Worm (Caenorhabditis elegans): ENCODE data around the gene jbts-14.

jbts-14 gene

ce11 chrX:8709424-8709823 lies 5.3 kb downstream of the jbts-14 start, which contains the start of gene kreg-1:
Gene kreg-1 (plus strand): TSS chrX:8709764.
- TF ChIP-seq ceh-36 (tag; optimal IDR thresholded peaks at IDR 0.05) (no peak), B0310.2 (tag; optimal IDR thresholded peaks at IDR 0.05) (no peak), tbx-11 (GFP tag; IDR thresholded peaks at IDR 0.05) (no peak), scrt-1 (GFP tag; IDR thresholded peaks at IDR 0.05) (no peak), hnd-1 (tag; optimal IDR thresholded peaks at IDR 0.05) (no peak), aly-1 (tag; optimal IDR thresholded peaks at IDR 0.05) (no peak), ama-1 (optimal IDR thresholded peaks at IDR 0.05) (no peak), tbx-37 (GFP tag; conservative IDR thresholded peaks at IDR 0.05) (no peak), pes-1 (GFP tag; IDR thresholded peaks at IDR 0.05) (no peak), tra-4 (tag; optimal IDR thresholded peaks at IDR 0.05) (no peak), sea-1 (GFP tag; conservative IDR thresholded peaks at IDR 0.05) (no peak), F13C5.2 (tag; optimal IDR thresholded peaks at IDR 0.05) (no peak)

- no peak for TF ChIP-seq flt-1 (GFP tag; IDR thresholded peaks at IDR 0.05)
- TF ChIP-seq ceh-13 (GFP tag; optimal IDR thresholded peaks at IDR 0.05), result no peak
- no peak for TF ChIP-seq ama-1 (optimal IDR thresholded peaks at IDR 0.05)
- no peak for TF ChIP-seq aly-1 (tag; optimal IDR thresholded peaks at IDR 0.05)
- TF ChIP-seq sea-1 (GFP tag; conservative IDR thresholded peaks at IDR 0.05), result no peak
- no peak for TF ChIP-seq pes-1 (GFP tag; IDR thresholded peaks at IDR 0.05)
- TF ChIP-seq tbx-11 (GFP tag; IDR thresholded peaks at IDR 0.05), result no peak
- TF ChIP-seq ets-7 (tag; optimal IDR thresholded peaks at IDR 0.05), result no peak
Observed at ce11 chrX:8711141-8711645, 7.1 kb downstream of the jbts-14 start, which contains the start of gene F53A9.1. Gene F53A9.1 (plus strand): TSS chrX:8711595.

ce11 chrX:8712662-8713061 lies 8.6 kb downstream of the jbts-14 start:
- no peak for TF ChIP-seq ceh-13 (GFP tag; optimal IDR thresholded peaks at IDR 0.05)
- TF ChIP-seq scrt-1 (GFP tag; IDR thresholded peaks at IDR 0.05), result no peak
- no peak for TF ChIP-seq pes-1 (GFP tag; IDR thresholded peaks at IDR 0.05)
- TF ChIP-seq F13C5.2 (tag; optimal IDR thresholded peaks at IDR 0.05), result no peak
- TF ChIP-seq hnd-1 (tag; optimal IDR thresholded peaks at IDR 0.05), result no peak
- no peak for TF ChIP-seq tbx-11 (GFP tag; IDR thresholded peaks at IDR 0.05)
- TF ChIP-seq ets-7 (tag; optimal IDR thresholded peaks at IDR 0.05), result no peak
- no peak for TF ChIP-seq ama-1 (optimal IDR thresholded peaks at IDR 0.05)
- no peak for TF ChIP-seq aly-1 (tag; optimal IDR thresholded peaks at IDR 0.05)
- TF ChIP-seq flt-1 (GFP tag; IDR thresholded peaks at IDR 0.05), result no peak
- TF ChIP-seq tra-4 (tag; optimal IDR thresholded peaks at IDR 0.05), result no peak
- no peak for TF ChIP-seq sea-1 (GFP tag; conservative IDR thresholded peaks at IDR 0.05)
- no peak for TF ChIP-seq hmbx-1 (tag; optimal IDR thresholded peaks at IDR 0.05)
- TF ChIP-seq B0310.2 (tag; optimal IDR thresholded peaks at IDR 0.05), result no peak
- TF ChIP-seq ceh-36 (tag; optimal IDR thresholded peaks at IDR 0.05), result no peak
- TF ChIP-seq tbx-37 (GFP tag; conservative IDR thresholded peaks at IDR 0.05), result no peak
- TF ChIP-seq hmg-4 (GFP tag; optimal IDR thresholded peaks at IDR 0.05), result no peak

DNA sequence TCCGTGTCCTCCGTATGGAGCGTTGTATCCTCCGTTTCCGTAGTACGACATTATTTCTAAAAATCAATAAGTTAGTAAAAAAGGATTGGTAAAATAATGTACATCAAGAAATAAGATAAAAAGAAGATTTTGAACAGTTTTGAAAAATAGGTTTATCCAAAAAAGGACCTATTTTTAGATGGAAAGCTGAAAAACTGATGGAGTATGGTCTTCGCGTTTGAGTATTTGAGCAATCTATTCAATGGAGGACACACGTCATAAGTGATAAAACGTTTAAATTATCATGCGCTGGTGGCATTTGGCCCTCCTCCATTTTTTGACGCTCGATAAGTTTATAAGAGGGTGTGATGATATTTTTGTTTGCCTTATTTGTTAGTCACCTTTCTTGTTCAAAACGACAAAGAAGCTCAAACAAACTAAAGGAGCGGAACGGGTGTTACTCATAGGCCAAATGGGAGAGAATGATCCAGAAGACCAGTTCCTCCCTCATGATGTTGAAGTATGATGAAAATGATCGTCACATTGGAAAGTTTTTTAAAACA lies 9.7 kb downstream of the jbts-14 start, which contains the start of gene F53A9.6:
Gene F53A9.6, minus strand, starts transcription at position 51 of the 542 bp plus-strand sequence.
- TF ChIP-seq tbx-11 (GFP tag; IDR thresholded peaks at IDR 0.05) (no peak), tbx-37 (GFP tag; conservative IDR thresholded peaks at IDR 0.05) (no peak), ceh-13 (GFP tag; optimal IDR thresholded peaks at IDR 0.05) (no peak), F13C5.2 (tag; optimal IDR thresholded peaks at IDR 0.05) (no peak), hmbx-1 (tag; optimal IDR thresholded peaks at IDR 0.05) (no peak), scrt-1 (GFP tag; IDR thresholded peaks at IDR 0.05) (no peak), ceh-36 (tag; optimal IDR thresholded peaks at IDR 0.05) (no peak), ama-1 (optimal IDR thresholded peaks at IDR 0.05) (no peak), hnd-1 (tag; optimal IDR thresholded peaks at IDR 0.05) (no peak), tra-4 (tag; optimal IDR thresholded peaks at IDR 0.05) (no peak), pes-1 (GFP tag; IDR thresholded peaks at IDR 0.05) (no peak), sea-1 (GFP tag; conservative IDR thresholded peaks at IDR 0.05) (no peak), ets-7 (tag; optimal IDR thresholded peaks at IDR 0.05) (no peak), flt-1 (GFP tag; IDR thresholded peaks at IDR 0.05) (no peak), aly-1 (tag; optimal IDR thresholded peaks at IDR 0.05) (no peak), B0310.2 (tag; optimal IDR thresholded peaks at IDR 0.05) (no peak)

ce11 chrX:8714845-8715244 lies 10.7 kb downstream of the jbts-14 start:
- TF ChIP-seq F13C5.2 (tag; optimal IDR thresholded peaks at IDR 0.05) (no peak), hnd-1 (tag; optimal IDR thresholded peaks at IDR 0.05) (no peak), flt-1 (GFP tag; IDR thresholded peaks at IDR 0.05) (no peak), B0310.2 (tag; optimal IDR thresholded peaks at IDR 0.05) (no peak), pes-1 (GFP tag; IDR thresholded peaks at IDR 0.05) (no peak), hmg-4 (GFP tag; optimal IDR thresholded peaks at IDR 0.05) (no peak), tbx-11 (GFP tag; IDR thresholded peaks at IDR 0.05) (no peak), sea-1 (GFP tag; conservative IDR thresholded peaks at IDR 0.05) (no peak), ceh-13 (GFP tag; optimal IDR thresholded peaks at IDR 0.05) (no peak), tra-4 (tag; optimal IDR thresholded peaks at IDR 0.05) (no peak), ets-7 (tag; optimal IDR thresholded peaks at IDR 0.05) (no peak), ama-1 (optimal IDR thresholded peaks at IDR 0.05) (no peak), tbx-37 (GFP tag; conservative IDR thresholded peaks at IDR 0.05) (no peak)

ce11 chrX:8716822-8717221 lies 12.7 kb downstream of the jbts-14 start, which contains the start of gene F53A9.7:
Gene F53A9.7 (minus strand): TSS chrX:8716922.
- no peak for TF ChIP-seq sea-1 (GFP tag; conservative IDR thresholded peaks at IDR 0.05)
- TF ChIP-seq F13C5.2 (tag; optimal IDR thresholded peaks at IDR 0.05), result no peak
- no peak for TF ChIP-seq ceh-13 (GFP tag; optimal IDR thresholded peaks at IDR 0.05)
- TF ChIP-seq tbx-11 (GFP tag; IDR thresholded peaks at IDR 0.05), result no peak
- no peak for TF ChIP-seq hmbx-1 (tag; optimal IDR thresholded peaks at IDR 0.05)
- no peak for TF ChIP-seq hnd-1 (tag; optimal IDR thresholded peaks at IDR 0.05)
- no peak for TF ChIP-seq tra-4 (tag; optimal IDR thresholded peaks at IDR 0.05)
- TF ChIP-seq ceh-36 (tag; optimal IDR thresholded peaks at IDR 0.05), result no peak
- TF ChIP-seq pes-1 (GFP tag; IDR thresholded peaks at IDR 0.05), result no peak
- TF ChIP-seq B0310.2 (tag; optimal IDR thresholded peaks at IDR 0.05), result no peak
- no peak for TF ChIP-seq tbx-37 (GFP tag; conservative IDR thresholded peaks at IDR 0.05)
- no peak for TF ChIP-seq hmg-4 (GFP tag; optimal IDR thresholded peaks at IDR 0.05)
- TF ChIP-seq aly-1 (tag; optimal IDR thresholded peaks at IDR 0.05), result no peak
- no peak for TF ChIP-seq flt-1 (GFP tag; IDR thresholded peaks at IDR 0.05)

DNA sequence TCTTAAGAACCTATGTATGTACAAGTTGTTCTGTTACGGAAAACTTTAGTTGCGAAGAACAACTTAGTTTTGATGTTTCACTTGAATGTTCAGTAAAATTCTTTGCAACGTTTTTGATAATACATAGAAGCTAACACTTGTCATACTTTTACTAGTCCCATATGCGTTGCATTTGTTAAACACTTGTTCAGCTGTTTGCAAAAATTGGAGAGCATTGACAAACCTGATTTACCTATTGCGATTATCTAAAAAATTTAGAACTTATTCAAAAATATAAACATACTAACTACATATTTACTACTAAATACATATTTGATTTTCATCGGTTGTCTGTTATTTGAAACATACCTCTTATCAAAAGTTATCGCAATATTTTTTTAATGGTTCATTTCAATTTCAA lies 14.0 kb downstream of the jbts-14 start:
- TF ChIP-seq pes-1 (GFP tag; IDR thresholded peaks at IDR 0.05) (no peak), scrt-1 (GFP tag; IDR thresholded peaks at IDR 0.05) (no peak), tra-4 (tag; optimal IDR thresholded peaks at IDR 0.05) (no peak), aly-1 (tag; optimal IDR thresholded peaks at IDR 0.05) (no peak), hmg-4 (GFP tag; optimal IDR thresholded peaks at IDR 0.05) (no peak), ets-7 (tag; optimal IDR thresholded peaks at IDR 0.05) (no peak), F13C5.2 (tag; optimal IDR thresholded peaks at IDR 0.05) (no peak), tbx-11 (GFP tag; IDR thresholded peaks at IDR 0.05) (no peak), ceh-13 (GFP tag; optimal IDR thresholded peaks at IDR 0.05) (no peak), sea-1 (GFP tag; conservative IDR thresholded peaks at IDR 0.05) (no peak), B0310.2 (tag; optimal IDR thresholded peaks at IDR 0.05) (no peak), ama-1 (optimal IDR thresholded peaks at IDR 0.05) (no peak), hmbx-1 (tag; optimal IDR thresholded peaks at IDR 0.05) (no peak), tbx-37 (GFP tag; conservative IDR thresholded peaks at IDR 0.05) (no peak), ceh-36 (tag; optimal IDR thresholded peaks at IDR 0.05) (no peak), hnd-1 (tag; optimal IDR thresholded peaks at IDR 0.05) (no peak)
